Worm (Caenorhabditis elegans) whole organism, early embryonic: ENCODE results near the gene Y53F4B.39.

Experiments used
- flt-1 ChIP-seq: fragments of 200-800 bp; sonication (Bioruptor generic); IDR thresholded peaks from 2 replicates; pipeline ENCODE4 v1.3.6; 2022; ENCODE audit warnings: missing genetic modification characterization, missing compliant biosample characterization
- pes-1 ChIP-seq: fragments of 200-800 bp; sonication (Bioruptor generic); IDR thresholded peaks from 2 replicates; pipeline ENCODE4 v1.3.6; 2022; ENCODE audit warnings: missing genetic modification reagents, missing genetic modification characterization, missing compliant biosample characterization

DNA sequence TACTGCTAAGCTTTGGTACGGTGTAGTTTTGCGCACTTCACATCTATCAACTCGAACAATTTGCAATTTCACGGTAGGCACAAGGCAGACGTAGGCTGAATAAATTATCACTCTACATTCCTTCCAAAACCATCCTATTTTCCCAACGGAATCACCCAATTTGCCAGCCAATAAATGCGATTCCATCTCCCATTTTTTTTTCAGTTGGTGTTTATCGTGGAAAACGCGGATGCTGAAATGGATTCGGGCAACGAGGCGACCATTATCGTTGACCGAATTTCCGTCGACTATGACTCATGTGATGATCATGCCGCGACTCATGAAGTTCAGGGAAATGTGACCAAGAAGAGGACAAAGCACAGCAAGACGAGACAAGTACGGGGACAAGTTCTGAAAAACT lies 38.5 kb downstream of the Y53F4B.39 start:
- TF ChIP-seq pes-1 (no peak), flt-1 (GFP tag; lab: Robert Waterston, UW) (no peak)
